Worm (Caenorhabditis elegans): ENCODE measurements around the gene ZC190.6.

DNA sequence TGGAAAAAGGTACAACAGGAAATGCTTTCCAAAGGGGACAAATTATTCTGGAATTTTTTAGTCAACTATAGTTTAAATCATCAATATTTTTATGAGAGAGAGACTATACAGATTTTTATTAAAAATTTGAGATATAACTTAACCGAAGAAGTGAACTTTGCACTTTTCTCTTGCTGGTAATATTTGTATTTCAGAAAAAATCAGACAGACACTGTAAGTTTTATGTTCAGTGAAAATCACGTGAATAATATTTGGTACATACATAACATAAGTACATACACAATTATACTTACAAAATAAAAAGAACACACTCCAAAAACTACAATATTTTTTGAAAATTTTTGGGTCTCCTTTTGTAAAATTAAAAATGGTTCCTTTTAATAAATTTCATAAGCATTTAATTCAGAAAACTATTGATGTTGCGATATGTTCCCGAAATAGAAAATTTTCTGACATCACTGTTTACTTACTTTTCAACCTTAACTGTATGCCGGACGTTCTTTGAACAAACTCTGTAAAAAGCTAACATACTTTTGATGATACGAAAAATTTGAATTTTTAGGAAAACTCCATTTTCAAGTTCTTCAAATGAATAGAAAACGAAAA is 39.3 kb downstream of the ZC190.6 start, which contains the start of the genes F28A12.10 and acd-4:
- TF ChIP-seq lim-6 (tag; optimal IDR thresholded peaks at IDR 0.05) (no peak), sox-4 (tag; optimal IDR thresholded peaks at IDR 0.05) (no peak), sox-2 (GFP tag; IDR thresholded peaks at IDR 0.05) (no peak), ztf-16 (tag; optimal IDR thresholded peaks at IDR 0.05) (no peak), C08G9.2 (tag; optimal IDR thresholded peaks at IDR 0.05) (no peak), unc-42 (tag; optimal IDR thresholded peaks at IDR 0.05) (no peak), C38D4.7 (GFP tag; optimal IDR thresholded peaks at IDR 0.05) (no peak), F13H6.1 (tag; optimal IDR thresholded peaks at IDR 0.05) (no peak), pha-4 (tag; optimal IDR thresholded peaks at IDR 0.05) (no peak)

Measured in whole organism, late embryonic.